Fruit fly (Drosophila melanogaster): Measurements from ENCODE around the gene beta-PheRS.

Gene beta-PheRS

dm6 chr3R:24259278-24260040 lies 7.0 kb upstream of the beta-PheRS start (continued):
- TF ChIP-seq CG8290 (GFP tag; optimal IDR thresholded peaks at IDR 0.05): no peak
- TF ChIP-seq CG8290 (tag; optimal IDR thresholded peaks at IDR 0.05): peak; percentile 52 to 98
- peak; percentile 86 for TF ChIP-seq CG10366 (GFP tag; IDR thresholded peaks at IDR 0.05)
- peak; percentile 77 for TF ChIP-seq Asciz (GFP tag; optimal IDR thresholded peaks at IDR 0.05)
- peak; percentile 91 for TF ChIP-seq HmgZ (tag; optimal IDR thresholded peaks at IDR 0.05)
- peak; percentile 92 for TF ChIP-seq maf-S (GFP tag; optimal IDR thresholded peaks at IDR 0.05)
- peak; percentile 81 for TF ChIP-seq CrebB (tag; optimal IDR thresholded peaks at IDR 0.05)
- peak; percentile 88 for TF ChIP-seq Gug (GFP tag; IDR thresholded peaks at IDR 0.05)
- TF ChIP-seq CkIIα-i1 (GFP tag; IDR thresholded peaks at IDR 0.05): no peak
- peak; percentile 37 for TF ChIP-seq pfk (GFP tag; optimal IDR thresholded peaks at IDR 0.05)
- TF ChIP-seq odd (GFP tag; optimal IDR thresholded peaks at IDR 0.05): peak; percentile 84
- peak; percentile 75 for TF ChIP-seq CG14050 (GFP tag; IDR thresholded peaks at IDR 0.05)
- no peak; the same call in 1 of the 3 replicates for TF ChIP-seq CG34224 (GFP tag; IDR thresholded peaks at IDR 0.05; ENCODE audit: partially characterized antibody)
- TF ChIP-seq grau (tag; optimal IDR thresholded peaks at IDR 0.05): peak; percentile 90
- no peak for TF ChIP-seq abd-A (tag; optimal IDR thresholded peaks at IDR 0.05)
- TF ChIP-seq Deaf1 (tag; optimal IDR thresholded peaks at IDR 0.05): peak; percentile 39
- TF ChIP-seq CG33557 (GFP tag; optimal IDR thresholded peaks at IDR 0.05): peak; percentile 61
- TF ChIP-seq psq (GFP tag; optimal IDR thresholded peaks at IDR 0.05): peak; percentile 74
- peak; percentile 85 for TF ChIP-seq chm (GFP tag; IDR thresholded peaks at IDR 0.05)
- TF ChIP-seq shn (GFP tag; optimal IDR thresholded peaks at IDR 0.05): peak; percentile 78
- peak; percentile 47 for TF ChIP-seq sima (GFP tag; optimal IDR thresholded peaks at IDR 0.05)
- peak; percentile 82 for TF ChIP-seq CG17829 (tag; optimal IDR thresholded peaks at IDR 0.05)
- TF ChIP-seq CG2875 (GFP tag; optimal IDR thresholded peaks at IDR 0.05): peak; percentile 86
- peak; percentile 85 for TF ChIP-seq E2f1 (GFP tag; IDR thresholded peaks at IDR 0.05)
- peak; percentile 73 for TF ChIP-seq run (tag; optimal IDR thresholded peaks at IDR 0.05)
- peak; percentile 91 for TF ChIP-seq corto (GFP tag; optimal IDR thresholded peaks at IDR 0.05)
- peak; percentile 77; the same call in 2 of the 4 replicates for TF ChIP-seq chinmo (GFP tag; IDR thresholded peaks at IDR 0.05; ENCODE audit: partially characterized antibody)
- TF ChIP-seq sisA (GFP tag; IDR thresholded peaks at IDR 0.05): peak; percentile 87
- TF ChIP-seq CG7839 (tag; optimal IDR thresholded peaks at IDR 0.05): peak; percentile 94
- peak; percentile 87 for TF ChIP-seq CG13775 (GFP tag; optimal IDR thresholded peaks at IDR 0.05)
- TF ChIP-seq CG2202 (tag; optimal IDR thresholded peaks at IDR 0.05): peak; percentile 60
- TF ChIP-seq CG1832 (GFP tag; optimal IDR thresholded peaks at IDR 0.05): no peak
- TF ChIP-seq salm (tag; optimal IDR thresholded peaks at IDR 0.05): peak; percentile 72
- peak; percentile 86 for TF ChIP-seq CG12104 (GFP tag; optimal IDR thresholded peaks at IDR 0.05)
- peak; percentile 93 for TF ChIP-seq Drgx (GFP tag; IDR thresholded peaks at IDR 0.05)
- TF ChIP-seq Sin3A (optimal IDR thresholded peaks at IDR 0.05): no peak
- no peak; the same call in 1 of the 2 replicates for TF ChIP-seq seq (GFP tag; IDR thresholded peaks at IDR 0.05)
- TF ChIP-seq CG9876 (GFP tag; optimal IDR thresholded peaks at IDR 0.05): peak; percentile 85
- TF ChIP-seq CG16815 (GFP tag; optimal IDR thresholded peaks at IDR 0.05): peak; percentile 91
- TF ChIP-seq ewg (GFP tag; optimal IDR thresholded peaks at IDR 0.05): peak; percentile 82
- TF ChIP-seq en (GFP tag; optimal IDR thresholded peaks at IDR 0.05): peak; percentile 57
- TF ChIP-seq gt (GFP tag; IDR thresholded peaks at IDR 0.05): peak; percentile 42; the same call in 1 of the 2 replicates
- peak; percentile 73 for TF ChIP-seq CG13123 (GFP tag; optimal IDR thresholded peaks at IDR 0.05)
- peak; percentile 58 for TF ChIP-seq CG17186 (GFP tag; optimal IDR thresholded peaks at IDR 0.05)
- peak; percentile 73 for TF ChIP-seq CG1024 (GFP tag; IDR thresholded peaks at IDR 0.05)
- TF ChIP-seq CG10431 (GFP tag; optimal IDR thresholded peaks at IDR 0.05): no peak
- peak; percentile 91 for TF ChIP-seq CG7556 (GFP tag; optimal IDR thresholded peaks at IDR 0.05)
- peak; percentile 87 for TF ChIP-seq CG11093 (GFP tag; IDR thresholded peaks at IDR 0.05)
- peak; percentile 88 for TF ChIP-seq CG12071 (GFP tag; optimal IDR thresholded peaks at IDR 0.05)
- TF ChIP-seq Hmx (GFP tag; optimal IDR thresholded peaks at IDR 0.05): peak; percentile 82

Data from whole organism, embryonic.